Worm (Caenorhabditis elegans) whole organism, L4 larva: Measurements from ENCODE around the gene R04E5.9.

Experiments used
- ama-1 ChIP-seq: fragments of 150-350 bp; optimal IDR thresholded peaks from 2 replicates; lab custom pipeline; 2014; ENCODE audit warnings: inconsistent platforms, mixed read lengths
- nhr-28 ChIP-seq: fragments of 150-350 bp; optimal IDR thresholded peaks from 2 replicates; lab custom pipeline; 2014; ENCODE audit warnings: missing biosample characterization, missing genetic modification characterization
- nhr-77 ChIP-seq: fragments of 150-350 bp; optimal IDR thresholded peaks from 2 replicates; lab custom pipeline; 2014; ENCODE audit warnings: missing biosample characterization, missing genetic modification characterization
- pha-4 ChIP-seq, 2 experiments: fragments of 150-350 bp in 1 of 2; fragments of 200-800 bp in 1 of 2; sonication (Bioruptor generic) in 1 of 2; IDR thresholded peaks in 1 of 2; optimal IDR thresholded peaks in 1 of 2; 2 replicates each; pipeline versions ENCODE4 v1.3.6 to Lab custom; 2014 to 2022; ENCODE audit warnings: missing genetic modification characterization in 2 of 2, missing genetic modification reagents in 2 of 2, missing biosample characterization in 1 of 2, missing compliant biosample characterization in 1 of 2
- sdz-12 ChIP-seq: fragments of 200-800 bp; sonication (Bioruptor generic); optimal IDR thresholded peaks from 2 replicates; lab custom pipeline; 2018; ENCODE audit warnings: mild to moderate bottlenecking, missing genetic modification characterization, missing compliant biosample characterization
- set-16 ChIP-seq: fragments of 200-800 bp; sonication (Bioruptor generic); IDR thresholded peaks from 2 replicates; pipeline ENCODE4 v1.3.6; 2022; ENCODE audit warnings: missing genetic modification reagents, missing genetic modification characterization, missing compliant biosample characterization
- zip-2 ChIP-seq: fragments of 150-350 bp; optimal IDR thresholded peaks from 2 replicates; lab custom pipeline; 2014; ENCODE audit warnings: missing biosample characterization, missing genetic modification characterization

- TF ChIP-seq ama-1 (lab: Kevin White, UChicago) (no peak), sdz-12 (GFP tag; lab: Kevin White, UChicago) (no peak), zip-2 (tag; lab: Kevin White, UChicago) (no peak), pha-4 (GFP tag; IDR thresholded peaks at IDR 0.05; lab: Robert Waterston, UW) (no peak), pha-4 (tag; optimal IDR thresholded peaks at IDR 0.05; lab: Kevin White, UChicago) (no peak), nhr-28 (tag; lab: Kevin White, UChicago) (no peak), set-16 (GFP tag; lab: Robert Waterston, UW) (no peak), nhr-77 (tag; lab: Kevin White, UChicago) (no peak)
Observed at ce11 chrX:8797653-8798052, 13.3 kb downstream of the R04E5.9 start.
